Fruit fly (Drosophila melanogaster) whole organism, prepupa: Measurements from ENCODE around the gene Wsck.

Source experiments
- Blimp-1 ChIP-seq: fragments of 200-800 bp; sonication (Bioruptor generic); optimal IDR thresholded peaks from 3 replicates; lab custom pipeline; 2017; ENCODE audit warnings: missing biosample characterization, missing genetic modification characterization, mild to moderate bottlenecking, moderate library complexity, missing genetic modification reagents
- CG11294 ChIP-seq: fragments of 200-800 bp; sonication (Bioruptor generic); IDR thresholded peaks from 2 replicates; pipeline ENCODE4 v1.3.6; 2022; ENCODE audit warnings: missing biosample characterization, missing genetic modification characterization
- CG15336 ChIP-seq: fragments of 200-800 bp; sonication (Bioruptor generic); IDR thresholded peaks from 2 replicates; pipeline ENCODE4 v1.3.6; 2022; ENCODE audit warnings: missing biosample characterization, missing genetic modification characterization
- CG1621 ChIP-seq: fragments of 200-800 bp; sonication (Bioruptor generic); optimal IDR thresholded peaks from 3 replicates; lab custom pipeline; 2018; ENCODE audit warnings: missing biosample characterization, mild to moderate bottlenecking, missing genetic modification characterization
- CG16779 ChIP-seq: fragments of 200-800 bp; sonication (Bioruptor generic); optimal IDR thresholded peaks from 3 replicates; lab custom pipeline; 2017; ENCODE audit warnings: missing biosample characterization, mild to moderate bottlenecking, missing genetic modification characterization
- CG3032 ChIP-seq: fragments of 200-800 bp; optimal IDR thresholded peaks from 2 replicates; lab custom pipeline; 2019; ENCODE audit warnings: missing biosample characterization, mild to moderate bottlenecking, missing genetic modification characterization, moderate library complexity
- CG31627 ChIP-seq: fragments of 200-800 bp; sonication (Bioruptor generic); optimal IDR thresholded peaks from 3 replicates; lab custom pipeline; 2016; ENCODE audit warnings: missing biosample characterization, missing genetic modification characterization
- CG32006 ChIP-seq: fragments of 200-800 bp; sonication (Bioruptor generic); optimal IDR thresholded peaks from 3 replicates; lab custom pipeline; 2017; ENCODE audit warnings: missing biosample characterization, mild to moderate bottlenecking, missing genetic modification characterization
- CG34406 ChIP-seq: fragments of 200-800 bp; sonication (Bioruptor generic); optimal IDR thresholded peaks from 3 replicates; lab custom pipeline; 2016; ENCODE audit warnings: missing biosample characterization, missing genetic modification characterization
- CG4318 ChIP-seq: fragments of 200-800 bp; sonication (Bioruptor generic); optimal IDR thresholded peaks from 3 replicates; lab custom pipeline; 2017; ENCODE audit warnings: missing biosample characterization, mild to moderate bottlenecking, missing genetic modification characterization
- CG6276 ChIP-seq: fragments of 200-800 bp; sonication (Bioruptor generic); optimal IDR thresholded peaks from 2 replicates; lab custom pipeline; 2017; ENCODE audit warnings: missing biosample characterization, mild to moderate bottlenecking, missing genetic modification characterization
- CG6792 ChIP-seq: fragments of 200-800 bp; sonication (Bioruptor generic); optimal IDR thresholded peaks from 3 replicates; lab custom pipeline; 2016; ENCODE audit warnings: missing biosample characterization, missing genetic modification characterization
- CG6854 ChIP-seq: fragments of 200-800 bp; sonication (Bioruptor generic); optimal IDR thresholded peaks from 2 replicates; lab custom pipeline; 2017; ENCODE audit warnings: missing biosample characterization, mild to moderate bottlenecking, missing genetic modification characterization
- CG8319 ChIP-seq: fragments of 200-800 bp; sonication (Bioruptor generic); optimal IDR thresholded peaks from 3 replicates; lab custom pipeline; 2016; ENCODE audit warnings: missing biosample characterization, missing genetic modification characterization
- CG8632 ChIP-seq: fragments of 200-800 bp; sonication (Bioruptor generic); optimal IDR thresholded peaks from 3 replicates; lab custom pipeline; 2016; ENCODE audit warnings: missing biosample characterization, missing genetic modification characterization
- CG9139 ChIP-seq: fragments of 200-800 bp; sonication (Bioruptor generic); optimal IDR thresholded peaks from 3 replicates; lab custom pipeline; 2017; ENCODE audit warnings: missing biosample characterization, mild to moderate bottlenecking, missing genetic modification characterization
- Eip75B ChIP-seq: fragments of 200-800 bp; sonication (Bioruptor generic); optimal IDR thresholded peaks from 3 replicates; lab custom pipeline; 2016; ENCODE audit warnings: missing biosample characterization, missing genetic modification characterization
- Eip78C ChIP-seq: fragments of 200-800 bp; sonication (Bioruptor generic); peaks from one replicate; lab custom pipeline; 2016; ENCODE audit warnings: missing biosample characterization, missing genetic modification characterization
- Ets21C ChIP-seq: fragments of 200-800 bp; sonication (Bioruptor generic); optimal IDR thresholded peaks from 3 replicates; lab custom pipeline; 2016; ENCODE audit warnings: missing biosample characterization, missing genetic modification characterization
- Ets96B ChIP-seq: fragments of 200-800 bp; optimal IDR thresholded peaks from 2 replicates; lab custom pipeline; 2019; ENCODE audit warnings: missing biosample characterization, mild to moderate bottlenecking, missing genetic modification characterization, moderate library complexity
- Gug ChIP-seq: fragments of 200-800 bp; sonication (Bioruptor generic); IDR thresholded peaks from 2 replicates; pipeline ENCODE4 v1.3.6; 2022; ENCODE audit warnings: missing biosample characterization, missing genetic modification characterization
- Hr38 ChIP-seq: sonication (Bioruptor generic); optimal IDR thresholded peaks from 2 replicates; lab custom pipeline; 2016; ENCODE audit warnings: missing biosample characterization, missing genetic modification characterization
- Hr39 ChIP-seq: fragments of 200-800 bp; sonication (Bioruptor generic); optimal IDR thresholded peaks from 2 replicates; lab custom pipeline; 2016; ENCODE audit warnings: missing biosample characterization, missing genetic modification characterization
- Hr4 ChIP-seq: fragments of 200-800 bp; sonication (Bioruptor generic); optimal IDR thresholded peaks from 3 replicates; lab custom pipeline; 2016; ENCODE audit warnings: missing biosample characterization, missing genetic modification characterization
- Lpt ChIP-seq: fragments of 200-800 bp; sonication (Bioruptor generic); optimal IDR thresholded peaks from 3 replicates; lab custom pipeline; 2016; ENCODE audit warnings: missing biosample characterization, missing genetic modification characterization
- OdsH ChIP-seq: fragments of 200-800 bp; sonication (Bioruptor generic); optimal IDR thresholded peaks from 3 replicates; lab custom pipeline; 2016; ENCODE audit warnings: missing biosample characterization, missing genetic modification characterization
- Smox ChIP-seq: fragments of 200-800 bp; sonication (Bioruptor generic); optimal IDR thresholded peaks from 3 replicates; lab custom pipeline; 2016; ENCODE audit warnings: missing biosample characterization, missing genetic modification characterization
- Sox102F ChIP-seq: fragments of 200-800 bp; sonication (Bioruptor generic); optimal IDR thresholded peaks from 2 replicates; lab custom pipeline; 2016; ENCODE audit warnings: missing biosample characterization, mild to moderate bottlenecking, missing genetic modification characterization
- Sox15 ChIP-seq: fragments of 200-800 bp; sonication (Bioruptor generic); optimal IDR thresholded peaks from 3 replicates; lab custom pipeline; 2016; ENCODE audit warnings: missing biosample characterization, missing genetic modification characterization
- achi ChIP-seq: fragments of 200-800 bp; sonication (Bioruptor generic); optimal IDR thresholded peaks from 3 replicates; lab custom pipeline; 2016; ENCODE audit warnings: missing biosample characterization, missing genetic modification characterization
- acj6 ChIP-seq: fragments of 200-800 bp; sonication (Bioruptor generic); optimal IDR thresholded peaks from 3 replicates; lab custom pipeline; 2016; ENCODE audit warnings: missing biosample characterization, missing genetic modification characterization
- cyc ChIP-seq: fragments of 200-800 bp; sonication (Bioruptor generic); optimal IDR thresholded peaks from 3 replicates; lab custom pipeline; 2016; ENCODE audit warnings: missing biosample characterization, missing genetic modification characterization
- dsx ChIP-seq: fragments of 200-800 bp; optimal IDR thresholded peaks from 3 replicates; lab custom pipeline; 2019; ENCODE audit warnings: missing biosample characterization, mild to moderate bottlenecking, missing genetic modification characterization, moderate library complexity; ENCODE audit not compliant: poor library complexity, severe bottlenecking
- esn ChIP-seq: fragments of 200-800 bp; sonication (Bioruptor generic); optimal IDR thresholded peaks from 2 replicates; lab custom pipeline; 2016; ENCODE audit warnings: missing biosample characterization, mild to moderate bottlenecking, missing genetic modification characterization, moderate library complexity
- fd85E ChIP-seq: fragments of 200-800 bp; sonication (Bioruptor generic); optimal IDR thresholded peaks from 3 replicates; lab custom pipeline; 2016; ENCODE audit warnings: missing biosample characterization, missing genetic modification characterization
- fkh ChIP-seq: fragments of 200-800 bp; sonication (Bioruptor generic); optimal IDR thresholded peaks from 3 replicates; lab custom pipeline; 2017; ENCODE audit warnings: missing biosample characterization, mild to moderate bottlenecking, missing genetic modification characterization, moderate library complexity
- lz ChIP-seq: fragments of 200-800 bp; sonication (Bioruptor generic); optimal IDR thresholded peaks from 3 replicates; lab custom pipeline; 2016; ENCODE audit warnings: missing biosample characterization, missing genetic modification characterization
- net ChIP-seq: fragments of 200-800 bp; sonication (Bioruptor generic); optimal IDR thresholded peaks from 3 replicates; lab custom pipeline; 2016; ENCODE audit warnings: missing biosample characterization, missing genetic modification characterization
- salr ChIP-seq, 2 experiments: fragments of 200-800 bp; sonication (Bioruptor generic); optimal IDR thresholded peaks; 3 replicates each; lab custom pipeline; 2016 to 2018; ENCODE audit warnings: missing biosample characterization in 2 of 2, missing genetic modification characterization in 2 of 2, mild to moderate bottlenecking in 1 of 2
- spab ChIP-seq: fragments of 200-800 bp; sonication (Bioruptor generic); optimal IDR thresholded peaks from 2 replicates; lab custom pipeline; 2017; ENCODE audit warnings: missing biosample characterization, mild to moderate bottlenecking, missing genetic modification characterization, missing genetic modification reagents
- ss ChIP-seq, 2 experiments: fragments of 200-800 bp; sonication (Bioruptor generic); optimal IDR thresholded peaks; 2 replicates in 1 of 2; 3 replicates in 1 of 2; lab custom pipeline; 2017 to 2018; ENCODE audit warnings: mild to moderate bottlenecking in 2 of 2, missing biosample characterization in 2 of 2, missing genetic modification characterization in 2 of 2, moderate library complexity in 1 of 2
- svp ChIP-seq: fragments of 200-800 bp; sonication (Bioruptor generic); peaks from one replicate; lab custom pipeline; 2016; ENCODE audit warnings: missing biosample characterization, missing genetic modification characterization
- topi ChIP-seq: fragments of 200-800 bp; sonication (Bioruptor generic); optimal IDR thresholded peaks from 3 replicates; lab custom pipeline; 2016; ENCODE audit warnings: missing biosample characterization, missing genetic modification characterization
- vri ChIP-seq: fragments of 200-800 bp; sonication (Bioruptor generic); optimal IDR thresholded peaks from 3 replicates; lab custom pipeline; 2016; ENCODE audit warnings: missing biosample characterization, mild to moderate bottlenecking, missing genetic modification characterization

Wsck gene

dm6 chr3R:24603399-24604131 lies 26.3 kb downstream of the Wsck start (continued):
- peak; percentile 4 for TF ChIP-seq CG6792 (GFP tag; lab: Kevin White, UChicago)
- peak; percentile 11 for TF ChIP-seq CG1621 (tag; lab: Kevin White, UChicago)
- peak; percentile 21 for TF ChIP-seq CG3032 (tag; lab: Kevin White, UChicago)
- peak; percentile 87 for TF ChIP-seq Blimp-1 (GFP tag; lab: Kevin White, UChicago)
- TF ChIP-seq Eip75B (GFP tag; lab: Kevin White, UChicago): peak; percentile 50
- TF ChIP-seq CG6854: peak; percentile 53
- TF ChIP-seq CG8632 (GFP tag; lab: Kevin White, UChicago): peak; percentile 39
- TF ChIP-seq Sox15 (GFP tag; lab: Kevin White, UChicago): no peak
- no peak for TF ChIP-seq lz
- peak; percentile 25 for TF ChIP-seq topi (GFP tag; lab: Kevin White, UChicago)
- no peak for TF ChIP-seq Hr4 (GFP tag; lab: Kevin White, UChicago)
- no peak for TF ChIP-seq CG4318 (GFP tag; lab: Kevin White, UChicago)
- no peak for TF ChIP-seq CG15336 (GFP tag; lab: Robert Waterston, UW)
- peak; percentile 99 for TF ChIP-seq dsx
- peak; percentile 28 for TF ChIP-seq esn (GFP tag; lab: Kevin White, UChicago)
- no peak for TF ChIP-seq Smox (GFP tag; lab: Kevin White, UChicago)
- TF ChIP-seq OdsH (GFP tag; lab: Kevin White, UChicago): peak; percentile 28
- TF ChIP-seq Lpt (GFP tag; lab: Kevin White, UChicago): no peak
- no peak for TF ChIP-seq CG6276 (GFP tag; lab: Kevin White, UChicago)
- TF ChIP-seq Hr39 (GFP tag; lab: Kevin White, UChicago): peak; percentile 20

DNA sequence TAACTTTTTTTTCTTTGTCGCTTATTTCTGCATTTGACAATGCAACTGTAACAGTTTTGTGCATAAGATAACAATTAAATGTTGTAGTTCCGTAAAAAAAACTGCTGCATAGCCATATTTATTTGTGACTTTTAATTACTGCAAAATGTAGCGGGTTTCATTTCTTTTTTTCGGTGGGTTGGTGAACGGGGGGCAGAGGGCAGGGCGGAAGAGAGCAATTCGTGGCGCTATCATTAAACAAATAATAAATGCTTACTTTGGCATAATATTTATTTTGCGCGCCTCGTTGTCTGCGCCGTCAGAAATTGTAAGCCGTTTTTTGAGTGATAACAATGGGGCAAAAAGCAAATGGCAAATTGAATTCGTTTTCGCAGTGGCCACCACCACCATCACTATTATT lies 28.8 kb downstream of the Wsck start:
- no peak for TF ChIP-seq Gug (GFP tag; lab: Robert Waterston, UW)
- peak; percentile 18 for TF ChIP-seq vri
- peak; percentile 82 for TF ChIP-seq fkh
- TF ChIP-seq Eip78C (GFP tag; lab: Kevin White, UChicago): peak; percentile 41
- no peak for TF ChIP-seq dsx

DNA sequence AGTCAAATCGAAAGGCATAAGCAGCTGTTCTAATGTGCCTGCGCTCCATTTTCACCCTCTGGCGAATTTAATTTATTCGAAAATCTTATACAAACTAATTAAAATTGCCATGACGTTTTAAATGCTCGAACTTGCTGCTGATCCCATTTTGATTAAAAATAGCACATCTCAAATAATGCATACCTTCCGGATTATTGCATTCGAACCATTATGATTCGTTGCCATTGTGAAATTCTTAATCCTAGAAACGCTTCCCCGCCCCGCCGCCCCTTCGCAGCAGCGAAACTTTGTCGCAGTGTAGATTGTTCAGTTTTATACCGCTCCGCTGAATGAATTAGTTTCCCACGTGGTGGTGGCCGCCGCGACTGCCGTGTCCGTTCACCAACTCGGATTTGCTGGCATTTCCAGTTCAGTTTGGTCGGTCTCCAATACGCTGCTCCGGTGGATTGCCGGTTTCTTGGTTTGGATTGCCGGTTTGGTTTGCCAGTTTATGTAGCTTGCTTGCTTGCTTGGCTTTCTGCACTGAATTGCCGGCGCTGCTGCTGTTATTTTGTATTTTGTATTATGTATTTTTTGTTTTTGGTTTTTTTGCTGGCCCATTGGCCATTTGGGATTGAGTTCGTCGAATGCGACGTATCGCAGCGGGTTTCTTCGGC lies 31.2 kb downstream of the Wsck start:
- TF ChIP-seq CG34406 (GFP tag; lab: Kevin White, UChicago) (peak; percentile 24), Ets21C (GFP tag; lab: Kevin White, UChicago) (no peak), fd85E (GFP tag; lab: Kevin White, UChicago) (no peak), vri (no peak), CG11294 (peak; percentile 23; the same call in 1 of the 2 replicates), CG8319 (GFP tag; lab: Kevin White, UChicago) (no peak), esn (GFP tag; lab: Kevin White, UChicago) (peak; percentile 3), cyc (GFP tag; lab: Kevin White, UChicago) (no peak), Hr39 (GFP tag; lab: Kevin White, UChicago) (no peak), Smox (GFP tag; lab: Kevin White, UChicago) (no peak), Hr38 (GFP tag; lab: Kevin White, UChicago) (no peak), fkh (no peak), lz (no peak), ss (GFP tag; optimal IDR thresholded peaks at IDR 0.05; lab: Kevin White, UChicago) (peak in 1 of 2 experiments; percentile 7), achi (GFP tag; lab: Kevin White, UChicago) (peak; percentile 47), CG9139 (GFP tag; lab: Kevin White, UChicago) (no peak), svp (no peak), Eip75B (GFP tag; lab: Kevin White, UChicago) (no peak), net (peak; percentile 49), spab (peak; percentile 21), CG4318 (GFP tag; lab: Kevin White, UChicago) (peak; percentile 73), Ets96B (peak; percentile 11), CG6854 (peak; percentile 3), CG31627 (peak; percentile 14), CG16779 (tag; lab: Kevin White, UChicago) (no peak), CG32006 (GFP tag; lab: Kevin White, UChicago) (peak; percentile 86), CG6792 (GFP tag; lab: Kevin White, UChicago) (peak; percentile 6), acj6 (GFP tag; lab: Kevin White, UChicago) (peak; percentile 28), Gug (GFP tag; lab: Robert Waterston, UW) (peak; percentile 37; the same call in 1 of the 2 replicates), Sox102F (no peak), topi (GFP tag; lab: Kevin White, UChicago) (peak; percentile 30), Blimp-1 (GFP tag; lab: Kevin White, UChicago) (no peak), salr (GFP tag; optimal IDR thresholded peaks at IDR 0.05; lab: Kevin White, UChicago) (no peak), OdsH (GFP tag; lab: Kevin White, UChicago) (peak; percentile 39)
